Worm (Caenorhabditis elegans): ENCODE measurements around the gene Y19D2B.2.

ce11 chrII:10949383-10949782, 25.3 kb downstream of the Y19D2B.2 start:
- TF ChIP-seq irx-1 (tag; optimal IDR thresholded peaks at IDR 0.05) (no peak), mdl-1 (tag; optimal IDR thresholded peaks at IDR 0.05) (no peak)
